Fruit fly (Drosophila melanogaster) whole organism, wandering third instar larva: Measurements from ENCODE around the gene LManII.

Experiments
- GATAd ChIP-seq: sonication (Bioruptor generic); optimal IDR thresholded peaks from 2 replicates; lab custom pipeline; 2016; ENCODE audit warnings: missing biosample characterization, missing genetic modification characterization
- Hnf4 ChIP-seq: fragments of 200-800 bp; sonication (Bioruptor generic); optimal IDR thresholded peaks from 2 replicates; lab custom pipeline; 2016; ENCODE audit warnings: missing biosample characterization, mild to moderate bottlenecking, missing genetic modification characterization
- fru ChIP-seq: fragments of 200-800 bp; sonication (Bioruptor generic); optimal IDR thresholded peaks from 3 replicates; lab custom pipeline; 2016; ENCODE audit warnings: missing biosample characterization, mild to moderate bottlenecking, missing genetic modification characterization
- pan ChIP-seq: fragments of >200 bp; optimal IDR thresholded peaks from 2 replicates; lab custom pipeline; 2017
- psq ChIP-seq: fragments of 200-800 bp; sonication (Bioruptor generic); optimal IDR thresholded peaks from 3 replicates; lab custom pipeline; 2017; ENCODE audit warnings: missing biosample characterization, mild to moderate bottlenecking, missing genetic modification characterization, moderate library complexity
- rgr ChIP-seq: fragments of 200-800 bp; sonication (Bioruptor generic); optimal IDR thresholded peaks from 3 replicates; lab custom pipeline; 2016; ENCODE audit warnings: missing biosample characterization, mild to moderate bottlenecking, missing genetic modification characterization
- usp ChIP-seq: fragments of >200 bp; optimal IDR thresholded peaks from 2 replicates; lab custom pipeline; 2017; ENCODE audit warnings: missing biosample characterization, missing genetic modification characterization

dm6 chr2L:10474268-10474678 lies 16.8 kb downstream of the LManII start, which contains the start of gene RluA-1:
- TF ChIP-seq GATAd (GFP tag; lab: Kevin White, UChicago) (no peak), Hnf4 (peak; percentile 74), psq (GFP tag; lab: Kevin White, UChicago) (peak; percentile 86), pan (lab: Kevin White, UChicago) (no peak), fru (GFP tag; lab: Kevin White, UChicago) (no peak), rgr (peak; percentile 94), usp (no peak)
